Fruit fly (Drosophila melanogaster) whole organism, embryonic: ENCODE results near the gene CG3014.

ENCODE experiments used
- Abd-B ChIP-seq: fragments of 200-800 bp; sonication (Bioruptor generic); optimal IDR thresholded peaks from 2 replicates; lab custom pipeline; 2018; ENCODE audit warnings: missing biosample characterization, mild to moderate bottlenecking, missing genetic modification characterization, moderate library complexity
- BEAF-32 ChIP-seq: fragments of 200-800 bp; sonication (Bioruptor generic); optimal IDR thresholded peaks from 3 replicates; lab custom pipeline; 2017; ENCODE audit warnings: missing biosample characterization, missing genetic modification characterization, mild to moderate bottlenecking, moderate library complexity, missing genetic modification reagents
- CG10267 ChIP-seq: fragments of 200-800 bp; sonication (Bioruptor generic); optimal IDR thresholded peaks from 2 replicates; lab custom pipeline; 2018; ENCODE audit warnings: missing biosample characterization, mild to moderate bottlenecking, missing genetic modification characterization, moderate library complexity
- CG10979 ChIP-seq: fragments of 200-800 bp; sonication (Bioruptor generic); optimal IDR thresholded peaks from 2 replicates; lab custom pipeline; 2018; ENCODE audit warnings: missing biosample characterization, mild to moderate bottlenecking, missing genetic modification characterization, moderate library complexity
- CG12219 ChIP-seq: fragments of 200-800 bp; sonication (Bioruptor generic); optimal IDR thresholded peaks from 3 replicates; lab custom pipeline; 2018; ENCODE audit warnings: missing biosample characterization, mild to moderate bottlenecking, missing genetic modification characterization
- CG12769 ChIP-seq: fragments of 200-800 bp; sonication (Bioruptor generic); optimal IDR thresholded peaks from 2 replicates; lab custom pipeline; 2019; ENCODE audit warnings: missing biosample characterization, mild to moderate bottlenecking, missing genetic modification characterization, moderate library complexity
- CG13287 ChIP-seq: fragments of 200-800 bp; sonication (Bioruptor generic); IDR thresholded peaks from 2 replicates; pipeline ENCODE4 v1.3.6; 2022; ENCODE audit warnings: missing biosample characterization, missing genetic modification characterization; ENCODE audit not compliant: partially characterized antibody
- CG13424 ChIP-seq: fragments of 200-800 bp; sonication (Bioruptor generic); optimal IDR thresholded peaks from 2 replicates; lab custom pipeline; 2019; ENCODE audit warnings: missing biosample characterization, mild to moderate bottlenecking, missing genetic modification characterization, moderate library complexity
- CG14441 ChIP-seq: fragments of 200-800 bp; sonication (Bioruptor generic); IDR thresholded peaks from 2 replicates; pipeline ENCODE4 v1.3.6; 2022; ENCODE audit warnings: missing biosample characterization, missing genetic modification characterization
- CG14860 ChIP-seq: fragments of 200-800 bp; sonication (Bioruptor generic); IDR thresholded peaks from 3 replicates; pipeline ENCODE4 v1.3.6; 2022; ENCODE audit warnings: missing biosample characterization, missing genetic modification characterization; ENCODE audit not compliant: partially characterized antibody
- CG15011 ChIP-seq: fragments of 200-800 bp; sonication (Bioruptor generic); optimal IDR thresholded peaks from 3 replicates; lab custom pipeline; 2018; ENCODE audit warnings: missing biosample characterization, mild to moderate bottlenecking, missing genetic modification characterization
- CG1647 ChIP-seq: fragments of 200-800 bp; sonication (Bioruptor generic); optimal IDR thresholded peaks from 3 replicates; lab custom pipeline; 2016; ENCODE audit warnings: missing biosample characterization, missing genetic modification characterization
- CG17361 ChIP-seq: fragments of 200-800 bp; sonication (Bioruptor generic); IDR thresholded peaks from 3 replicates; pipeline ENCODE4 v1.3.6; 2022; ENCODE audit warnings: missing biosample characterization, missing genetic modification characterization
- CG32532 ChIP-seq: fragments of 200-800 bp; sonication (Bioruptor generic); IDR thresholded peaks from 2 replicates; pipeline ENCODE4 v1.3.6; 2022; ENCODE audit warnings: missing biosample characterization, missing genetic modification characterization
- CG32772 ChIP-seq: fragments of 200-800 bp; sonication (Bioruptor generic); IDR thresholded peaks from 2 replicates; pipeline ENCODE4 v1.3.6; 2022; ENCODE audit warnings: missing biosample characterization, missing genetic modification characterization
- CG34376 ChIP-seq: fragments of 200-800 bp; sonication (Bioruptor generic); optimal IDR thresholded peaks from 2 replicates; lab custom pipeline; 2018; ENCODE audit warnings: missing biosample characterization, mild to moderate bottlenecking, missing genetic modification characterization
- Dbx ChIP-seq: fragments of 200-800 bp; sonication (Bioruptor generic); IDR thresholded peaks from 3 replicates; pipeline ENCODE4 v1.3.6; 2022; ENCODE audit warnings: missing biosample characterization, missing genetic modification characterization
- Deaf1 ChIP-seq: fragments of 200-800 bp; optimal IDR thresholded peaks from 3 replicates; lab custom pipeline; 2019; ENCODE audit warnings: missing biosample characterization, mild to moderate bottlenecking, missing genetic modification characterization, moderate library complexity
- Dll ChIP-seq: fragments of 200-800 bp; sonication (Bioruptor generic); IDR thresholded peaks from 4 replicates; pipeline ENCODE4 v1.3.6; 2022; ENCODE audit warnings: missing biosample characterization, missing genetic modification characterization; ENCODE audit not compliant: partially characterized antibody
- Dp ChIP-seq: fragments of 200-800 bp; sonication (Bioruptor generic); optimal IDR thresholded peaks from 2 replicates; lab custom pipeline; 2018; ENCODE audit warnings: missing biosample characterization, mild to moderate bottlenecking, missing genetic modification characterization, moderate library complexity
- Dref ChIP-seq: fragments of 200-800 bp; sonication (Bioruptor generic); IDR thresholded peaks from 2 replicates; pipeline ENCODE4 v1.3.6; 2022; ENCODE audit warnings: missing biosample characterization, missing genetic modification characterization
- GATAe ChIP-seq: fragments of 200-800 bp; sonication (Bioruptor generic); conservative IDR thresholded peaks from 2 replicates; pipeline ENCODE4 v1.3.6; 2022; ENCODE audit warnings: missing biosample characterization, missing genetic modification characterization
- MBD-R2 ChIP-seq: fragments of 200-800 bp; sonication (Bioruptor generic); IDR thresholded peaks from 2 replicates; pipeline ENCODE4 v1.3.6; 2022; ENCODE audit warnings: missing biosample characterization, missing genetic modification characterization
- Med ChIP-seq: fragments of 200-800 bp; sonication (Bioruptor generic); peaks from one replicate; lab custom pipeline; 2016; ENCODE audit warnings: missing biosample characterization, missing genetic modification characterization, mild to moderate bottlenecking, inconsistent platforms, moderate library complexity
- Meics ChIP-seq: fragments of 200-800 bp; sonication (Bioruptor generic); optimal IDR thresholded peaks from 2 replicates; lab custom pipeline; 2017; ENCODE audit warnings: missing biosample characterization, mild to moderate bottlenecking, missing genetic modification characterization
- Oli ChIP-seq: fragments of 200-800 bp; sonication (Bioruptor generic); optimal IDR thresholded peaks from 2 replicates; lab custom pipeline; 2018; ENCODE audit warnings: missing biosample characterization, mild to moderate bottlenecking, missing genetic modification characterization, moderate library complexity
- Pdp1 ChIP-seq, 2 experiments: fragments of 200-800 bp; sonication (Bioruptor generic); optimal IDR thresholded peaks; 3 replicates each; lab custom pipeline; 2016; ENCODE audit warnings: missing biosample characterization in 2 of 2, missing genetic modification characterization in 2 of 2, mild to moderate bottlenecking in 1 of 2, moderate library complexity in 1 of 2
- ap ChIP-seq: fragments of 200-800 bp; sonication (Bioruptor generic); IDR thresholded peaks from 2 replicates; pipeline ENCODE4 v1.3.6; 2022; ENCODE audit warnings: missing biosample characterization, missing genetic modification characterization
- bowl ChIP-seq: fragments of 200-800 bp; sonication (Bioruptor generic); IDR thresholded peaks from 2 replicates; pipeline ENCODE4 v1.3.6; 2022; ENCODE audit warnings: missing biosample characterization, missing genetic modification characterization
- cg ChIP-seq: fragments of 200-800 bp; sonication (Bioruptor generic); optimal IDR thresholded peaks from 3 replicates; lab custom pipeline; 2019; ENCODE audit warnings: missing biosample characterization, mild to moderate bottlenecking, missing genetic modification characterization, moderate library complexity
- corto ChIP-seq: fragments of 200-800 bp; sonication (Bioruptor generic); optimal IDR thresholded peaks from 2 replicates; lab custom pipeline; 2016; ENCODE audit warnings: missing biosample characterization, mild to moderate bottlenecking, missing genetic modification characterization, moderate library complexity
- dmrt11E ChIP-seq: fragments of 200-800 bp; sonication (Bioruptor generic); optimal IDR thresholded peaks from 3 replicates; lab custom pipeline; 2018; ENCODE audit warnings: missing biosample characterization, mild to moderate bottlenecking, missing genetic modification characterization, moderate library complexity
- dpn ChIP-seq, 2 experiments: fragments of 200-800 bp; sonication (Bioruptor generic); optimal IDR thresholded peaks; 3 replicates each; lab custom pipeline; 2016; ENCODE audit warnings: missing biosample characterization in 2 of 2, missing genetic modification characterization in 2 of 2
- esg ChIP-seq: fragments of 200-800 bp; sonication (Bioruptor generic); conservative IDR thresholded peaks from 2 replicates; pipeline ENCODE4 v1.3.6; 2022; ENCODE audit warnings: missing biosample characterization, missing genetic modification characterization
- jumu ChIP-seq: fragments of 200-800 bp; sonication (Bioruptor generic); optimal IDR thresholded peaks from 3 replicates; lab custom pipeline; 2016; ENCODE audit warnings: missing biosample characterization, missing genetic modification characterization
- kni ChIP-seq: fragments of 200-800 bp; sonication (Bioruptor generic); optimal IDR thresholded peaks from 3 replicates; lab custom pipeline; 2017; ENCODE audit warnings: mild to moderate bottlenecking, missing biosample characterization, missing genetic modification reagents, missing genetic modification characterization
- nerfin-1 ChIP-seq: fragments of 200-800 bp; sonication (Bioruptor generic); optimal IDR thresholded peaks from 3 replicates; lab custom pipeline; 2019; ENCODE audit warnings: missing biosample characterization, mild to moderate bottlenecking, missing genetic modification characterization, moderate library complexity
- prd ChIP-seq, 3 experiments: fragments of >200 bp in 2 of 3; fragments of 200-800 bp in 1 of 3; sonication (Bioruptor generic) in 1 of 3; optimal IDR thresholded peaks in 2 of 3; IDR thresholded peaks in 1 of 3; 2 replicates in 2 of 3; 3 replicates in 1 of 3; pipeline versions ENCODE4 v1.3.6 to Lab custom; 2017 to 2022; ENCODE audit warnings: missing biosample characterization in 1 of 3, missing genetic modification characterization in 1 of 3
- scrt ChIP-seq: fragments of 200-800 bp; sonication (Bioruptor generic); optimal IDR thresholded peaks from 2 replicates; lab custom pipeline; 2018; ENCODE audit warnings: missing biosample characterization, mild to moderate bottlenecking, missing genetic modification characterization, moderate library complexity
- sd ChIP-seq: fragments of 200-800 bp; sonication (Bioruptor generic); optimal IDR thresholded peaks from 3 replicates; lab custom pipeline; 2018; ENCODE audit warnings: missing biosample characterization, mild to moderate bottlenecking, missing genetic modification characterization, moderate library complexity
- sug ChIP-seq: fragments of 200-800 bp; optimal IDR thresholded peaks from 2 replicates; lab custom pipeline; 2019; ENCODE audit warnings: missing biosample characterization, mild to moderate bottlenecking, missing genetic modification characterization, moderate library complexity
- tin ChIP-seq: fragments of 200-800 bp; sonication (Bioruptor generic); optimal IDR thresholded peaks from 3 replicates; lab custom pipeline; 2016; ENCODE audit warnings: missing biosample characterization, missing genetic modification characterization
- tll ChIP-seq, 2 experiments: fragments of 200-800 bp in 1 of 2; fragments of >200 bp in 1 of 2; sonication (Bioruptor generic) in 1 of 2; optimal IDR thresholded peaks; 2 replicates each; lab custom pipeline; 2017 to 2019; ENCODE audit warnings: missing biosample characterization in 2 of 2, missing genetic modification characterization in 2 of 2, mild to moderate bottlenecking in 1 of 2, moderate library complexity in 1 of 2
- vfl ChIP-seq: fragments of 200-800 bp; sonication (Bioruptor generic); optimal IDR thresholded peaks from 2 replicates; lab custom pipeline; 2016; ENCODE audit warnings: missing biosample characterization, missing genetic modification characterization

Gene CG3014

DNA sequence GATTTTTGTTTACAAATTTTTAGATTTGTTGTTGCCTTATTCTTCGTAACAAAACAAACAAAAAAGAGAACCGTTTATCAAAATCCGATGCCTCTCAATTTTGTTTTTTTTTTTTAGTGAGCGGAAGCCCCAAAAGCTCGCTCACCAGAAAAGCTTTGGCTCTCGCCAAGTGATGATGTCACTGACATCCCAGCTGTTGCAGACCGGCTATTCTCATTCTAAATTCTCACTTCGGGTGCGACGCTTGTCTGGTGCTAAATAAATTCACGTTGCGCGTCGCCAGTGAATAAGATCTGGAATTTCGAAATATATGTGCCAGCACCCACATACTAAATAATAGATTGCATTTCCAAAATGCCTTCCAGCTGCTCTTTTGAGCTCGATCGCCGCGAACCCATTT lies 8.7 kb downstream of the CG3014 start, which contains the start of gene CG2641 (continued):
- TF ChIP-seq Dll (GFP tag; lab: Robert Waterston, UW) (no peak), CG32532 (GFP tag; lab: Robert Waterston, UW) (peak; percentile 36; the same call in 1 of the 2 replicates), Abd-B (GFP tag; lab: Kevin White, UChicago) (no peak), cg (GFP tag; lab: Kevin White, UChicago) (no peak), dmrt11E (no peak), Dbx (0 out of 3 replicates have a peak, but pooled peaks have one; percentile 46), dpn (GFP tag; optimal IDR thresholded peaks at IDR 0.05; lab: Kevin White, UChicago) (no peak), Deaf1 (peak; percentile 34), BEAF-32 (GFP tag; lab: Kevin White, UChicago) (no peak), Meics (GFP tag; lab: Kevin White, UChicago) (no peak), jumu (GFP tag; lab: Kevin White, UChicago) (no peak), CG32772 (no peak), Pdp1 (GFP tag; optimal IDR thresholded peaks at IDR 0.05; lab: Kevin White, UChicago) (peak in 1 of 2 experiments; percentile 53), prd (optimal IDR thresholded peaks at IDR 0.05; lab: Kevin White, UChicago) (no peak), prd (GFP tag; IDR thresholded peaks at IDR 0.05; lab: Robert Waterston, UW) (no peak), Med (GFP tag; lab: Kevin White, UChicago) (peak; percentile 26), sug (tag; lab: Kevin White, UChicago) (peak; percentile 2), Dp (no peak), CG12769 (tag; lab: Kevin White, UChicago) (peak; percentile 52), scrt (GFP tag; lab: Kevin White, UChicago) (peak; percentile 13), tll (GFP tag; optimal IDR thresholded peaks at IDR 0.05; lab: Kevin White, UChicago) (no peak), GATAe (GFP tag; lab: Robert Waterston, UW) (no peak), Dref (GFP tag; lab: Robert Waterston, UW) (no peak), CG1647 (no peak), CG34376 (peak; percentile 47), tin (GFP tag; lab: Kevin White, UChicago) (no peak), sd (peak; percentile 66), vfl (no peak), esg (GFP tag; lab: Robert Waterston, UW) (no peak), bowl (no peak), CG14860 (GFP tag; lab: Robert Waterston, UW) (no peak), CG13424 (tag; lab: Kevin White, UChicago) (no peak), CG10267 (no peak), Oli (no peak), corto (GFP tag; lab: Kevin White, UChicago) (peak; percentile 68), CG14441 (no peak), CG17361 (GFP tag; lab: Robert Waterston, UW) (no peak), ap (GFP tag; lab: Robert Waterston, UW) (no peak), nerfin-1 (no peak), CG13287 (GFP tag; lab: Robert Waterston, UW) (peak; percentile 52), CG15011 (GFP tag; lab: Kevin White, UChicago) (no peak), CG12219 (GFP tag; lab: Kevin White, UChicago) (no peak), kni (GFP tag; lab: Kevin White, UChicago) (no peak), MBD-R2 (GFP tag; lab: Robert Waterston, UW) (no peak; the same call in 1 of the 2 replicates), CG10979 (no peak)
